Worm (Caenorhabditis elegans) whole organism, L2 larva: ENCODE data around the gene F01D4.5.

Experiments used
- C34F6.9 ChIP-seq: fragments of 150-350 bp; optimal IDR thresholded peaks from 2 replicates; lab custom pipeline; 2014; ENCODE audit warnings: missing biosample characterization, missing genetic modification characterization
- F13H6.1 ChIP-seq: sonication (generic microtip); optimal IDR thresholded peaks from 2 replicates; lab custom pipeline; 2016; ENCODE audit warnings: missing genetic modification characterization, missing compliant biosample characterization
- R02D3.7 ChIP-seq: fragments of 150-350 bp; optimal IDR thresholded peaks from 2 replicates; lab custom pipeline; 2014; ENCODE audit warnings: missing biosample characterization, missing genetic modification characterization
- Y55F3AM.14 ChIP-seq: fragments of 200-800 bp; sonication (Bioruptor generic); optimal IDR thresholded peaks from 2 replicates; lab custom pipeline; 2018; ENCODE audit warnings: mild to moderate bottlenecking, missing genetic modification characterization, missing compliant biosample characterization
- ZK546.5 ChIP-seq: sonication (generic microtip); optimal IDR thresholded peaks from 2 replicates; lab custom pipeline; 2017; ENCODE audit warnings: missing biosample characterization, missing genetic modification characterization
- alr-1 ChIP-seq: fragments of 150-350 bp; optimal IDR thresholded peaks from 2 replicates; lab custom pipeline; 2014; ENCODE audit warnings: missing biosample characterization, missing genetic modification characterization
- aly-2 ChIP-seq: fragments of 150-350 bp; optimal IDR thresholded peaks from 2 replicates; lab custom pipeline; 2014; ENCODE audit warnings: missing biosample characterization, missing genetic modification characterization
- ama-1 ChIP-seq: fragments of 150-350 bp; optimal IDR thresholded peaks from 2 replicates; lab custom pipeline; 2018; ENCODE audit warnings: inconsistent platforms
- blmp-1 ChIP-seq: sonication (generic microtip); optimal IDR thresholded peaks from 2 replicates; lab custom pipeline; 2017; ENCODE audit warnings: missing genetic modification characterization, mild to moderate bottlenecking, missing compliant biosample characterization, antibody characterized with exemption, moderate library complexity; ENCODE audit not compliant: insufficient read depth
- ceh-16 ChIP-seq: fragments of 150-350 bp; optimal IDR thresholded peaks from 2 replicates; lab custom pipeline; 2014; ENCODE audit warnings: missing biosample characterization, missing genetic modification characterization
- ceh-82 ChIP-seq: fragments of 150-350 bp; optimal IDR thresholded peaks from 2 replicates; lab custom pipeline; 2014; ENCODE audit warnings: missing biosample characterization, missing genetic modification characterization
- crh-2 ChIP-seq: sonication (generic microtip); optimal IDR thresholded peaks from 2 replicates; lab custom pipeline; 2017; ENCODE audit warnings: missing biosample characterization, missing genetic modification characterization
- dmd-4 ChIP-seq: sonication (generic microtip); optimal IDR thresholded peaks from 2 replicates; lab custom pipeline; 2017; ENCODE audit warnings: missing biosample characterization, missing genetic modification characterization
- egl-27 ChIP-seq: sonication (generic microtip); optimal IDR thresholded peaks from 3 replicates; lab custom pipeline; 2017; ENCODE audit warnings: missing biosample characterization, missing genetic modification reagents, missing genetic modification characterization
- elt-1 ChIP-seq: fragments of 150-350 bp; optimal IDR thresholded peaks from 2 replicates; lab custom pipeline; 2014; ENCODE audit warnings: missing biosample characterization, missing genetic modification characterization
- elt-3 ChIP-seq: sonication (generic microtip); optimal IDR thresholded peaks from 2 replicates; lab custom pipeline; 2017; ENCODE audit warnings: missing biosample characterization, missing genetic modification characterization
- fos-1 ChIP-seq: fragments of 150-350 bp; optimal IDR thresholded peaks from 2 replicates; lab custom pipeline; 2014; ENCODE audit warnings: missing biosample characterization, missing genetic modification characterization
- gmeb-1 ChIP-seq: fragments of 150-350 bp; optimal IDR thresholded peaks from 2 replicates; lab custom pipeline; 2014; ENCODE audit warnings: missing biosample characterization, missing genetic modification characterization
- lin-11 ChIP-seq: fragments of 150-350 bp; sonication (generic microtip); optimal IDR thresholded peaks from 2 replicates; lab custom pipeline; 2014; ENCODE audit warnings: missing biosample characterization, missing genetic modification characterization, inconsistent platforms, mixed read lengths
- lin-13 ChIP-seq: fragments of 150-350 bp; optimal IDR thresholded peaks from 2 replicates; lab custom pipeline; 2014; ENCODE audit warnings: missing biosample characterization, missing genetic modification reagents, missing genetic modification characterization
- lin-39 ChIP-seq: fragments of 150-350 bp; optimal IDR thresholded peaks from 2 replicates; lab custom pipeline; 2014; ENCODE audit warnings: missing biosample characterization, missing genetic modification reagents, missing genetic modification characterization
- lsy-2 ChIP-seq, 2 experiments: fragments of 150-350 bp in 1 of 2; sonication (generic microtip) in 1 of 2; optimal IDR thresholded peaks; 2 replicates each; lab custom pipeline; 2014 to 2017; ENCODE audit warnings: missing biosample characterization in 2 of 2, missing genetic modification characterization in 2 of 2
- mab-5 ChIP-seq: fragments of 150-350 bp; optimal IDR thresholded peaks from 2 replicates; lab custom pipeline; 2014; ENCODE audit warnings: missing biosample characterization, missing genetic modification characterization
- mbf-1 ChIP-seq: sonication (generic microtip); optimal IDR thresholded peaks from 2 replicates; lab custom pipeline; 2017; ENCODE audit warnings: missing biosample characterization, missing genetic modification characterization
- mdl-1 ChIP-seq, 2 experiments: fragments of 150-350 bp in 1 of 2; sonication (generic microtip) in 1 of 2; optimal IDR thresholded peaks; 2 replicates each; lab custom pipeline; 2017; ENCODE audit warnings: missing biosample characterization in 2 of 2, missing genetic modification characterization in 2 of 2
- nhr-10 ChIP-seq: sonication (generic microtip); optimal IDR thresholded peaks from 2 replicates; lab custom pipeline; 2017; ENCODE audit warnings: missing biosample characterization, missing genetic modification characterization
- nhr-12 ChIP-seq: fragments of 150-350 bp; optimal IDR thresholded peaks from 2 replicates; lab custom pipeline; 2014; ENCODE audit warnings: missing biosample characterization, missing genetic modification characterization
- nhr-129 ChIP-seq: fragments of 150-350 bp; optimal IDR thresholded peaks from 2 replicates; lab custom pipeline; 2014; ENCODE audit warnings: missing biosample characterization, missing genetic modification characterization
- nhr-21 ChIP-seq: fragments of 150-350 bp; optimal IDR thresholded peaks from 2 replicates; lab custom pipeline; 2014; ENCODE audit warnings: missing biosample characterization, missing genetic modification characterization
- nhr-23 ChIP-seq: fragments of 150-350 bp; optimal IDR thresholded peaks from 2 replicates; lab custom pipeline; 2014; ENCODE audit warnings: missing biosample characterization, missing genetic modification reagents, missing genetic modification characterization
- nhr-237 ChIP-seq: fragments of 150-350 bp; optimal IDR thresholded peaks from 2 replicates; lab custom pipeline; 2014; ENCODE audit warnings: missing biosample characterization, missing genetic modification characterization
- nhr-25 ChIP-seq: fragments of 150-350 bp; sonication (generic microtip); optimal IDR thresholded peaks from 3 replicates; lab custom pipeline; 2014; ENCODE audit warnings: missing biosample characterization, missing genetic modification characterization
- nhr-6 ChIP-seq: fragments of 150-350 bp; optimal IDR thresholded peaks from 2 replicates; lab custom pipeline; 2014; ENCODE audit warnings: missing biosample characterization, missing genetic modification characterization
- nhr-77 ChIP-seq: fragments of 150-350 bp; optimal IDR thresholded peaks from 2 replicates; lab custom pipeline; 2014; ENCODE audit warnings: missing biosample characterization, missing genetic modification characterization
- peb-1 ChIP-seq: fragments of 150-350 bp; optimal IDR thresholded peaks from 2 replicates; lab custom pipeline; 2014; ENCODE audit warnings: missing biosample characterization, missing genetic modification characterization
- sem-4 ChIP-seq: fragments of 150-350 bp; optimal IDR thresholded peaks from 2 replicates; lab custom pipeline; 2014; ENCODE audit warnings: missing biosample characterization, missing genetic modification reagents, missing genetic modification characterization
- skn-1 ChIP-seq: sonication (generic microtip); optimal IDR thresholded peaks from 2 replicates; lab custom pipeline; 2017; ENCODE audit warnings: missing biosample characterization, missing genetic modification characterization
- sma-3 ChIP-seq: sonication (generic microtip); optimal IDR thresholded peaks from 2 replicates; lab custom pipeline; 2016; ENCODE audit warnings: missing genetic modification reagents, missing genetic modification characterization, missing compliant biosample characterization
- sma-9 ChIP-seq, 2 experiments: fragments of 150-350 bp in 1 of 2; sonication (generic microtip) in 1 of 2; optimal IDR thresholded peaks; 2 replicates each; lab custom pipeline; 2014 to 2016; ENCODE audit warnings: missing genetic modification characterization in 2 of 2, mild to moderate bottlenecking in 1 of 2, missing biosample characterization in 1 of 2, missing compliant biosample characterization in 1 of 2, missing genetic modification reagents in 1 of 2, moderate library complexity in 1 of 2
- snpc-4 ChIP-seq: fragments of 150-350 bp; optimal IDR thresholded peaks from 2 replicates; lab custom pipeline; 2014; ENCODE audit warnings: missing biosample characterization, missing genetic modification characterization
- unc-39 ChIP-seq: fragments of 150-350 bp; optimal IDR thresholded peaks from 2 replicates; lab custom pipeline; 2014; ENCODE audit warnings: missing biosample characterization, missing genetic modification characterization
- unc-55 ChIP-seq: fragments of 150-350 bp; sonication (generic microtip); optimal IDR thresholded peaks from 3 replicates; lab custom pipeline; 2014; ENCODE audit warnings: missing biosample characterization, missing genetic modification reagents, missing genetic modification characterization
- unc-62 ChIP-seq: fragments of 150-350 bp; optimal IDR thresholded peaks from 2 replicates; lab custom pipeline; 2014; ENCODE audit warnings: missing biosample characterization, missing genetic modification reagents, missing genetic modification characterization
- zag-1 ChIP-seq: fragments of 150-350 bp; optimal IDR thresholded peaks from 2 replicates; lab custom pipeline; 2014; ENCODE audit warnings: missing biosample characterization, missing genetic modification characterization
- ztf-1 ChIP-seq: fragments of 200-800 bp; sonication (Bioruptor generic); conservative IDR thresholded peaks from 2 replicates; pipeline ENCODE4 v1.3.6; 2022; ENCODE audit warnings: missing genetic modification characterization, missing compliant biosample characterization
- ztf-11 ChIP-seq: sonication (generic microtip); optimal IDR thresholded peaks from 2 replicates; lab custom pipeline; 2017; ENCODE audit warnings: missing biosample characterization, missing genetic modification characterization
- ztf-4 ChIP-seq: fragments of 150-350 bp; optimal IDR thresholded peaks from 2 replicates; lab custom pipeline; 2014; ENCODE audit warnings: missing biosample characterization, missing genetic modification characterization

The F01D4.5 gene

DNA sequence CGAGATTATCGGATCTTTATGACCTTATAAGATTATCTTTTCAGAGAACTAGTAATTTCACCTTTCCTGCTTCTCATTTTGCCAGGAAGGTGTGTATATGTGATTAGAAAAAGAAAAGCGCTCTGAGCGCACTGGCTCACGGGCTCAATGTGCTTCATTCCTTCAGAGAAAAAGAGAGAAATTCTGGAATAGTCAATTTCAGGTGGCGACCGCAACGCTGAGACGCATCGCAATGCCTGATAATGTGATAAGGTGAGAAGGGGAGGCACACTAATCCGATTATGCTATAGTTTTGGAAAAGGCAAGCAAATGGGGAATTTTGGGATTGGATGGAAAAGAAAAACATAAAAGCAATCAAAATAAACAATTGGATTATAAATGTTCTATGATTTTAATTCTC lies 22.6 kb upstream of the F01D4.5 start:
- TF ChIP-seq lin-11 (tag; lab: Kevin White, UChicago): peak; percentile 15
- no peak for TF ChIP-seq sem-4 (tag; lab: Kevin White, UChicago)
- no peak for TF ChIP-seq nhr-6 (tag; lab: Kevin White, UChicago)
- TF ChIP-seq gmeb-1: peak; percentile 24
- no peak for TF ChIP-seq egl-27 (tag; lab: Kevin White, UChicago)
- no peak for TF ChIP-seq lin-13
- TF ChIP-seq sma-9 (GFP tag; optimal IDR thresholded peaks at IDR 0.05; lab: Kevin White, UChicago): peak; percentile 10
- TF ChIP-seq sma-9 (tag; optimal IDR thresholded peaks at IDR 0.05; lab: Kevin White, UChicago): no peak

DNA sequence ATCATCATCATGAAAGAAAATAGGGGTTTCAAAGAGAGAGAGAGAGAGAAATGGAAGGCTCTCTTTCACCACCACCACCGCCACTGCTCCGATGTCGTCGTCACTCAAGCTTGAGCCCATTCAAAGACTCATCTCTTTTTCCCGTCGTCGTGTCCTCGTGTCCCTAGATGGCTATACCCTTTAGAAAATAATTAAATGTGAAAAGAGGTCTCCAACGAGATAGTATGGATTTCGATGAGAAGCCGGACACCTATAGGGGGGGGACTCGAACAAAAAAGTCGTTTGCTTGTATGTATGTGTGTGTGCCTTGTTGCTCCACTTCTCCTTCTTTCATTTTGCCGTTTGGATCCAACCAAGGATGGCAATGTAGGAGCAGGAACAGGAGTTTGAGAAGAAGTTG lies 21.6 kb upstream of the F01D4.5 start:
- TF ChIP-seq egl-27 (tag; lab: Kevin White, UChicago): no peak
- peak in 1 of 2 experiments; percentile 13 for TF ChIP-seq lsy-2 (tag; optimal IDR thresholded peaks at IDR 0.05; lab: Kevin White, UChicago)
- peak; percentile 40 for TF ChIP-seq C34F6.9 (tag; lab: Kevin White, UChicago)
- TF ChIP-seq ZK546.5: no peak
- no peak for TF ChIP-seq snpc-4 (tag; lab: Kevin White, UChicago)
- TF ChIP-seq nhr-129 (tag; lab: Kevin White, UChicago): peak; percentile 23
- peak; percentile 30 for TF ChIP-seq lin-11 (tag; lab: Kevin White, UChicago)
- TF ChIP-seq zag-1 (tag; lab: Kevin White, UChicago): no peak
- TF ChIP-seq sem-4 (tag; lab: Kevin White, UChicago): peak; percentile 29
- no peak for TF ChIP-seq aly-2 (tag; lab: Kevin White, UChicago)
- TF ChIP-seq F13H6.1 (tag; lab: Kevin White, UChicago): no peak
- TF ChIP-seq, all 48 proteins: peak for 5

DNA sequence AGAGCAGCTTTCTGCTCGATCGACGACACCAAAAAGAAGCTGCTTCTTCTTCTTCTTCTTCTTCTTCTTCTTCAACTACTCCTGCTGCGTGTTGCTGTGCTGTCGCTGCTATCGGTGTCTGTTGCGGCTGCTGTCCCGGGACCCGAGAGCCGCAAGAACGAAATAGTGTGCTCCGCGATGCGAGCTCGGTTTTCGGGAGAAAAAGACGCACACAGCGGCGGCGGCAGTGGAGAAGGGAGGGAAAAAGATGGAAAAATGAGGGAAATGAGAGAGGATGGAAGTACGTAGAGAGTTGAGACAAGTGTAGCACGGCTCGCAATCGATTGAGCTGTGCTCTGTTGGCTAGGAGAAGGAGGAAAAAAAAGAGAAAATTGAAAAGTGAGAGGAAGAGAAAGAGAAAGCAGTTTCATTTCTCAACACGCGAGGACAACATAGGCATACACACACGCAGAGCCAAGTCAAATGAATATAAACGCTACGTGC lies 20.3 kb upstream of the F01D4.5 start:
- TF ChIP-seq mbf-1 (tag; lab: Kevin White, UChicago) (no peak), C34F6.9 (tag; lab: Kevin White, UChicago) (peak; percentile 79), crh-2 (tag; lab: Kevin White, UChicago) (peak; percentile 55), fos-1 (tag; lab: Kevin White, UChicago) (peak; percentile 26), unc-39 (tag; lab: Kevin White, UChicago) (no peak), R02D3.7 (tag; lab: Kevin White, UChicago) (no peak), nhr-25 (tag; lab: Kevin White, UChicago) (no peak), peb-1 (tag; lab: Kevin White, UChicago) (no peak), ztf-4 (tag; lab: Kevin White, UChicago) (peak; percentile 26), elt-1 (tag; lab: Kevin White, UChicago) (no peak), sma-9 (GFP tag; optimal IDR thresholded peaks at IDR 0.05; lab: Kevin White, UChicago) (peak; percentile 56), sma-9 (tag; optimal IDR thresholded peaks at IDR 0.05; lab: Kevin White, UChicago) (no peak), dmd-4 (tag; lab: Kevin White, UChicago) (no peak), egl-27 (tag; lab: Kevin White, UChicago) (peak; percentile 23), alr-1 (tag; lab: Kevin White, UChicago) (no peak), Y55F3AM.14 (peak; percentile 70), ceh-16 (tag; lab: Kevin White, UChicago) (no peak), nhr-23 (tag; lab: Kevin White, UChicago) (no peak), sem-4 (tag; lab: Kevin White, UChicago) (no peak), nhr-10 (tag; lab: Kevin White, UChicago) (no peak), mdl-1 (tag; optimal IDR thresholded peaks at IDR 0.05; lab: Kevin White, UChicago) (peak in 1 of 2 experiments; percentile 35), ztf-1 (GFP tag; lab: Robert Waterston, UW) (no peak), nhr-12 (tag; lab: Kevin White, UChicago) (no peak), gmeb-1 (no peak), elt-3 (tag; lab: Kevin White, UChicago) (no peak), ztf-11 (no peak), F13H6.1 (tag; lab: Kevin White, UChicago) (peak; percentile 87), sma-3 (GFP tag; lab: Kevin White, UChicago) (peak; percentile 4), ceh-82 (tag; lab: Kevin White, UChicago) (peak; percentile 50), unc-55 (GFP tag; lab: Kevin White, UChicago) (peak; percentile 88), nhr-129 (tag; lab: Kevin White, UChicago) (peak; percentile 80), lin-11 (tag; lab: Kevin White, UChicago) (peak; percentile 37), ZK546.5 (no peak), aly-2 (tag; lab: Kevin White, UChicago) (no peak), snpc-4 (tag; lab: Kevin White, UChicago) (no peak), lin-39 (no peak), blmp-1 (tag; lab: Kevin White, UChicago) (no peak), mab-5 (tag; lab: Kevin White, UChicago) (no peak), lsy-2 (tag; optimal IDR thresholded peaks at IDR 0.05; lab: Kevin White, UChicago) (peak in 1 of 2 experiments; percentile 69), lin-13 (peak; percentile 47), nhr-237 (no peak), unc-62 (GFP tag; lab: Kevin White, UChicago) (no peak), nhr-21 (tag; lab: Kevin White, UChicago) (peak; percentile 26), skn-1 (tag; lab: Kevin White, UChicago) (no peak), zag-1 (tag; lab: Kevin White, UChicago) (peak; percentile 88), ama-1 (no peak), nhr-77 (no peak)
